Worm (Caenorhabditis elegans): ENCODE data around the gene E04F6.10.

- TF ChIP-seq ama-1 (optimal IDR thresholded peaks at IDR 0.05) (no peak), unc-86 (tag; optimal IDR thresholded peaks at IDR 0.05) (no peak), dpl-1 (GFP tag; optimal IDR thresholded peaks at IDR 0.05) (no peak), nhr-237 (tag; optimal IDR thresholded peaks at IDR 0.05) (no peak), lin-14 (GFP tag; optimal IDR thresholded peaks at IDR 0.05) (no peak), nhr-11 (tag; optimal IDR thresholded peaks at IDR 0.05) (no peak), fos-1 (tag; optimal IDR thresholded peaks at IDR 0.05) (no peak), ceh-63 (GFP tag; optimal IDR thresholded peaks at IDR 0.05) (no peak)
Measured at ce11 chrII:7264675-7265074, 47.7 kb upstream of the E04F6.10 start.

Measured in whole organism, L1 larva.